Fruit fly (Drosophila melanogaster) whole organism, wandering third instar larva: ENCODE measurements around the gene Ptp61F.

Experiments
- Hr78 ChIP-seq: fragments of >200 bp; optimal IDR thresholded peaks from 2 replicates; lab custom pipeline; 2017; ENCODE audit warnings: missing biosample characterization, missing genetic modification characterization
- dsf ChIP-seq: sonication (Bioruptor generic); optimal IDR thresholded peaks from 2 replicates; lab custom pipeline; 2016; ENCODE audit warnings: missing biosample characterization, missing genetic modification characterization, borderline replicate concordance
- pan ChIP-seq: fragments of >200 bp; optimal IDR thresholded peaks from 2 replicates; lab custom pipeline; 2017

DNA sequence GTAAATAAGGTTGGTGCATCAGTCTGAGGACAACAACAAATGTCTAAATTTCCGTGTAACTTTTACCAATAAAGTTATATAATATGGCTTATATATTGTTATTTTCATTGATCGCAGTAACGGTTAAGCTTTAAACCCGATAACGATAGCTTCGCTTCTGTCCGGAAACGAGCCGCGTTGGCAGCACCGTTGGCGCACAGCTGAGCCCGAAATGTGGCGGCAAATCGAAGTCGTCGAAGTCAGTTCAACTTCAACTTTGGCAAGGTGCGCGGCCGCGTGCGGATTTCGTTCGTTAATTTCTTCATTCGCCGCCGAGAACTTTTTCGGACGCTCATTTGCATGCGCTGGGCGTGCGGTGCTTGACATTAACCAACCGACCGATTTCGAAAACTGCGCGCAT is 156.8 kb downstream of the Ptp61F start, which contains the start of gene Myo61F:
- TF ChIP-seq dsf (GFP tag; lab: Kevin White, UChicago) (no peak), Hr78 (GFP tag; lab: Kevin White, UChicago) (no peak), pan (lab: Kevin White, UChicago) (no peak)
